Fruit fly (Drosophila melanogaster) Kc167 (cell line): Measurements from ENCODE around the gene CG6661.

ENCODE experiments used
- Myc ChIP-seq: fragments of >200 bp; optimal IDR thresholded peaks from 2 replicates; lab custom pipeline; 2017; ENCODE audit warnings: missing external identifiers
- Sin3A ChIP-seq: fragments of >200 bp; optimal IDR thresholded peaks from 2 replicates; lab custom pipeline; 2018; ENCODE audit warnings: missing external identifiers
- h ChIP-seq: fragments of >200 bp; optimal IDR thresholded peaks from 3 replicates; lab custom pipeline; 2018; ENCODE audit warnings: missing external identifiers
- insv ChIP-seq: fragments of >200 bp; optimal IDR thresholded peaks from 3 replicates; lab custom pipeline; 2018; ENCODE audit warnings: missing external identifiers
- psq ChIP-seq: fragments of >200 bp; optimal IDR thresholded peaks from 2 replicates; lab custom pipeline; 2017; ENCODE audit warnings: missing external identifiers
- ttk ChIP-seq: sonication (Bioruptor generic); optimal IDR thresholded peaks from 2 replicates; lab custom pipeline; 2017; ENCODE audit warnings: missing external identifiers

The CG6661 gene

DNA sequence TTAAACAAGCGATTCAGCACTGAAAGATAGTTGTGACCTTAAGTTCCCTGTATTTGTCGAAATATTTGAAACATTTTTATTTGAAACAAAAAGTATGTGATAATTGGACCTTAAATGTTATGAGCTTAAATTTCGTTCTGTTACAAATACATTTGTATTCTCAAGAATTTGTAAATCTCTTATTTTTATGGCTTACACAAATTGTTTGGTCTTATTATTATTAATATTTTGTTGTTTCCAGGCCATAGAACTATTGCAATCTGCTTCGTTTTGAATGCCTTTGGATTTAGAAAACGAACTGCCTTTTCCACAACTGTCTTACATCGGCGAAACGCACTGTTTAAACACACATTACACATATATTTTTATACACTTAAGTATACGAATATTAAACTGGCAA, at the start of gene CG6661:
CG6661 (plus strand) TSS at position 301 of the 400 bp plus-strand sequence.
- TF ChIP-seq insv: no peak
- no peak for TF ChIP-seq Myc (lab: Kevin White, UChicago)
- no peak for TF ChIP-seq psq
- no peak for TF ChIP-seq Sin3A
- no peak for TF ChIP-seq ttk (lab: Kevin White, UChicago)
- TF ChIP-seq h (lab: Kevin White, UChicago): no peak

DNA sequence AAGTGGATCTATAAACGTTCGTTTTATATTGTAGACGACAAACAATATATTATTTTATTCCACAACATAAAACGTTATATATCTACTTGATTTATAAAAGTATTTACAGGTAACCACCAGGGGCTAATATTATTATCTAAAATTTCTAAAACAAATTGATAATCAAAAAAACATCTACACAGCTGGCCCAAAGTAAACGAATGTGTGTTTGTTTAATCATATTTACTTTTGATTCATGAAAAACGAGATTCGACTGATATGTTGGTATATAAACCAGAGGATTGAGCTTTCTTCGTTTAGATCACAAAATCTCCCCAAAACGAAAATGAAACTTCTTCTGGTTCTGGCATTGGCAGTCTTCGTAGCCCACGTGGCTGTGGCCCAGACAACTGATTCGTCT, 48.2 kb upstream of the CG6661 start, which contains the start of gene CG17362:
CG17362 (plus strand) TSS at position 291 of the 400 bp plus-strand sequence.
- no peak for TF ChIP-seq h (lab: Kevin White, UChicago)
- TF ChIP-seq ttk (lab: Kevin White, UChicago): no peak
- TF ChIP-seq insv: no peak
- TF ChIP-seq Myc (lab: Kevin White, UChicago): no peak
- no peak for TF ChIP-seq Sin3A
- no peak for TF ChIP-seq psq

DNA sequence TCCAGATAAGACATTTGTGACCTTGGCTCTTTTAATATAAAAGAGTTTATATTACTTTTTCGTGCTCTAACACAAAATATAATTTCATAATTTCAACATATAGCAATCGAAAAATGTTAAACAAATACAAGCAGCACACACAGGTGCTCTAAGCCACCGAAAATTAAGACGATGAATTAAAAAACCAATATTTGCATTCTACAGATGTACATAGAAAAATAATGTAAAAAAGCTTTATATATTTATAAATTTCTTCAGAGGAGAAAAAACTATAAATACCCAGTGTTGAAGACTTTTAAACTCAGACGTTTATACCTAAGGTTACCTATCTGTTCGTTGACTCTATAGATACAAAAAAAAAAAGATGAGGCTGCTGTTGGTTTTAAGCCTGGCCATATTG, 47.0 kb upstream of the CG6661 start, which contains the start of gene CG9040:
CG9040 (plus strand) TSS at position 301 of the 400 bp plus-strand sequence.
- TF ChIP-seq h (lab: Kevin White, UChicago) (no peak), Sin3A (no peak), Myc (lab: Kevin White, UChicago) (no peak), ttk (lab: Kevin White, UChicago) (no peak), psq (no peak), insv (no peak)

dm6 chr3L:13991314-13991713, 43.3 kb upstream of the CG6661 start:
- TF ChIP-seq insv (no peak), h (lab: Kevin White, UChicago) (no peak), ttk (lab: Kevin White, UChicago) (no peak), Myc (lab: Kevin White, UChicago) (no peak), psq (no peak), Sin3A (no peak)

DNA sequence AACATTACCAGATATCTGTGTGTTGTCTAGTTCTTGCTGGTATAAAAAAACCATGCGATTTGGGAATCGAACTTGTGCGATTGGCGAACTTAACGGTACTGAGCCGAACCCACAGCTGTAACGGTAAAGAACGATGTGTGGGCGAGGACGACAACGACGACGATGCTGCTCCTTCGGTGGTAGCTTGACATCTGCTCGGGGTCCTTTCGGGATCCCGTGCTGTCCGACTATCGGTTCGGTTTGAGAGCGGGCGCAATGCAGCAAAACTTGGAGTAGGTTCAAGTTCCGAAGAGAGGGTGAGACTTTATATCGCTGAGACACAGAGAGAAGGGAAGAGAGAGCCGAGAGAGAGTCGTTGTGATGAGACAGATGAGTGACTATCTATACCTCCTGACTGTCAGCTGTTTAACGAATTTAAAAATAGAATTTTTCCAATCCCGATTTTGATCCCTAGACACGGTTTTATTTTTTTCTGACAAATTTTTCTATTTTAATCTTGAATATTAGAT, 41.3 kb upstream of the CG6661 start, which contains the start of gene CG17364:
CG17364 (minus strand) TSS at position 168 of the 509 bp plus-strand sequence.
- no peak for TF ChIP-seq insv
- no peak for TF ChIP-seq psq
- no peak for TF ChIP-seq Myc (lab: Kevin White, UChicago)
- no peak for TF ChIP-seq Sin3A
- no peak for TF ChIP-seq h (lab: Kevin White, UChicago)
- no peak for TF ChIP-seq ttk (lab: Kevin White, UChicago)

dm6 chr3L:13993742-13994719, 40.5 kb upstream of the CG6661 start, which contains the start of gene CtsK1:
Gene CtsK1, plus strand, starts transcription at chr3L:13994231.
- TF ChIP-seq psq: no peak
- TF ChIP-seq Sin3A: no peak
- no peak for TF ChIP-seq ttk (lab: Kevin White, UChicago)
- no peak for TF ChIP-seq h (lab: Kevin White, UChicago)
- TF ChIP-seq Myc (lab: Kevin White, UChicago): no peak

DNA sequence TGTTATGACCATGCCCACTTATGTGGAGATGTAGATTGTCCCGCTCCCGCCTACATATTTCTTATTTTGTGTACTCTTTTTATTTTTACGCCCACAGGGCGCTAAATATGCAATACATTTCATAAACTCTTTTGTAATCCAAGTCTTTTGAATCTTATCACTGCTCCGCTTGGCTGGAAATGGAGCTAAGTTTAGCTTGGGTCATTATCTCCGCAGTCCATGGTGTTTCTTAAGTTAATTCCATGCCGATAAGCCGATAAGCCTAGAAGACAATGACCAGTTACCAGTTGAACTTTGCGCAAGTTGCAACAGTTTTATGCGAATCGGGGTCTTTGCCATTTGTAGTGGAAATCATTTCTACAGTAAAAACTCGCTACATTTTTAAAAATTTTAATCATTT, 38.1 kb upstream of the CG6661 start:
- TF ChIP-seq Myc (lab: Kevin White, UChicago) (no peak), insv (no peak), ttk (lab: Kevin White, UChicago) (no peak), psq (no peak), h (lab: Kevin White, UChicago) (no peak), Sin3A (no peak)

DNA sequence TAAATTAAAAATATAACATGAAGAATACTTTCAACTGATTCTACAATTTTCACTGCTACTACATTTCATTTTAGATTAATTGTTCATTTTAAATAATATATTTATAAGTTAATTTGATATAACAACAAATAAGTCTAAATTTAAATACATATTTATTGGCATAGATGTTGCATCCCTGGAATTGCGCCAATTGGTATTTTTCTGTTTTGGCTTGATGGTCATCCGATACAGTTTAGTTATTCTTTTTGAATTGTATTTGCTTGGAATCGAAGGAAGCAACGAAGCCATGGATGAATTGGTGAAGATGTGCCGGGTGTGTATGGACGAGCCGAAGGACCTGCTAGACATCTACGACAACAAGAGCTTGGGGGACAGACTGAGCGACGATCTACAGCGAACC, 37.6 kb upstream of the CG6661 start, which contains the start of gene CG17361:
CG17361 (plus strand) TSS at position 200 of the 400 bp plus-strand sequence.
- TF ChIP-seq Sin3A: no peak
- TF ChIP-seq psq: no peak
- no peak for TF ChIP-seq h (lab: Kevin White, UChicago)
- TF ChIP-seq insv: no peak
- no peak for TF ChIP-seq ttk (lab: Kevin White, UChicago)
- no peak for TF ChIP-seq Myc (lab: Kevin White, UChicago)

dm6 chr3L:13999204-13999603, 35.4 kb upstream of the CG6661 start, which contains the start of gene CG17359:
Gene CG17359, minus strand, starts transcription at chr3L:13999251.
- TF ChIP-seq insv: no peak
- no peak for TF ChIP-seq psq
- no peak for TF ChIP-seq ttk (lab: Kevin White, UChicago)

DNA sequence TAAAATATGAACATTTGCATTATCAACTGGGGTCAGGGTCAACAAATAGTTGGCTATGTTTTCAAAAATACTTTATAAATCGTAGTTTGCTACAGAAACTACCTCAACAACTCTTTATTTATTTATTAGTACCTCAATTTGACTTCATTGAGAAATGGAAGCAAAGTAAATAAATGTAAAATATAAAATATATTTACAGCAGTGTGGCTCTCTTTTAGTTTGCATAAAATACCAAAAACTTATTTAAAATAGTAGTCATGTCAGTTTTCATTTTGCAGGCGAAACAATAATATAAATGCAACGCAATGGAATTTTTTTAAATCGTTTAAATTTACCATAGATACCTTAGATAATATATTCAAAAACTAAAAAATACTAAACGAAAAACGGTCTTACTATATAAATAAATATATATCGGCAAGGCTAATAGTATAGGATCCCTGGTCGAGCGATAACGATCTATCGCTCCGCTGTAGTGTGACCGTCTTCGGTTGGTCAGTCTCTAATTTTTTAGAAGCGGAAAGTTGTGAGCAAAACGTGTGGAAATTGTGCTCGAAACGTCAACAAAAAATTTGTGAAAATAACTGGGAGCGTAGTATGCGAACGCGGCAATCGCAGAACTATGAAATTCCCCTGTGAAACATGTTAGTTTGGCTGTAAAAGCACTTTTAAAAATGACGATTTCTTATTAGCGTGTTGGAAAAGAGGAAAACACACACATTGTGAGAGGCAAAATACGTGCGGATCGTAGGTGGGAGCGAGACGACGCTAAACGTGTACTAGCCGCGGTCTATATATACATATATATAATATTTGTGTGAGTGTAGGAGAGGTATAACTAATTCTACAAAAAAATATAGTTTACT, 32.7 kb upstream of the CG6661 start, which contains the start of the genes Nprl3 and upSET:
Nprl3 (minus strand) TSS at position 223 of the 866 bp plus-strand sequence.
upSET (plus strand) TSS at position 470 of the 866 bp plus-strand sequence.
- TF ChIP-seq psq: peak; percentile 48
- no peak for TF ChIP-seq Sin3A

DNA sequence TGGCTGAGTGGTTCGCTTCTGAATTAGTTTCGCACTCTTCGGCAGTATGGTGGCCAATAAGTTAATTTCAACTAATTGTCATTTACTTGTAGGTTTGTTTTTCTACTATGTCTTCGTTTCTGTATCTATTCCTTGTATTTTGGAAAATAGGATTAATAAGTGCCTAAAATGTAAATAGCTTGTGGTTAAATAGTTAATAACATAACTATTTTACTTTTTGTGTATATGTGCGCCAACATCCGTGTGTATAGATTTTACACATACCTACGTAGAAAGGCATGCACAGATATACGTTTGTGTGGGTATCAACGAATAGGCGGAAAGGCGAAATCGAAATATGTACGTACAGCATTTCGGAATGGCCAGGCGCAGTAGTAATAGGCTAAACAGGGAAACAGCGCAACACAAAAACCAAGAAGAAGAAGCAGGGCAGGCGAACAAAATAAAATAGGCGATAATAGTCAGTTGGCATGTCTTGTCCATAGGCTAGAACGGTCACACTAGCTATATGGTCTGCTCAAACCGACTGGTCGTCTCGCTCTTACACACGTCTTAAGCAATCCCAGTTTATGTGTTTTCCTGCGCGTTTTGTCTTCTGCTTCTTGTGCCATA, 31.9 kb upstream of the CG6661 start:
- TF ChIP-seq Sin3A (no peak), h (lab: Kevin White, UChicago) (no peak), ttk (lab: Kevin White, UChicago) (no peak), psq (peak; percentile 98), insv (no peak), Myc (lab: Kevin White, UChicago) (no peak)
